Fruit fly (Drosophila melanogaster): Measurements from ENCODE around the gene ND-B22.

- peak; percentile 68 for TF ChIP-seq eyg (GFP tag; optimal IDR thresholded peaks at IDR 0.05)
- peak; percentile 69 for TF ChIP-seq her (GFP tag; optimal IDR thresholded peaks at IDR 0.05)
- peak; percentile 93 for TF ChIP-seq CG31224 (GFP tag; IDR thresholded peaks at IDR 0.05)
- TF ChIP-seq CG10267 (tag; optimal IDR thresholded peaks at IDR 0.05) = peak; percentile 91
- peak; percentile 84 for TF ChIP-seq emc (GFP tag; optimal IDR thresholded peaks at IDR 0.05)
- peak; percentile 88 for TF ChIP-seq Drgx (GFP tag; IDR thresholded peaks at IDR 0.05)
- peak; percentile 97 for TF ChIP-seq sisA (GFP tag; IDR thresholded peaks at IDR 0.05)
- TF ChIP-seq CG11560 (tag; IDR thresholded peaks at IDR 0.05) = peak; percentile 87
- TF ChIP-seq CG4360 (GFP tag; IDR thresholded peaks at IDR 0.05) = peak; percentile 79
- TF ChIP-seq HmgZ (tag; optimal IDR thresholded peaks at IDR 0.05) = peak; percentile 97
These were observed 16.3 kb upstream of the ND-B22 start, which contains the start of the genes Ing5 and CG7099 for dm6 chr2L:13387255-13387654.

All from whole organism, embryonic.